Worm (Caenorhabditis elegans): Measurements from ENCODE around the gene ptr-5.

The ptr-5 gene

DNA sequence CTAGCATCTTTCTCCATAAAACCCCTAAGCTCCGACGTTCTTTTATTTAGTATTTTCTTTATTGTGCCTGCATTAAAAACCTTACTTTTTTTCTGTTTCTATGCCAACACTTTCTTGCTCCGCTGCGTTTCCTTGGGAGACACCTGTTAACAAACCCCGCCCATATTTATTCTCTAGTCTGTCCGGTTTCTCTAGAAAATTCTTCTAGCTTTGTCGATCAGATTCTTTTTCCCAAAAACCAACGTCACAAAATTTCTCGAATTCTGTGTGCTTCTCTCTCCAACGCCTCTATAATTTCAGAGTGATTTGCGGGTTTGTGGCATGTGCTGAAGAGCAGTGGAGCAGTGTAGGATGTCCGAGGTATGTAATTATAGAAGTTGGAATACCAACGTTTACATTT lies at the start of gene ptr-5:
TSS of gene ptr-5 (plus strand) at position 301 of the 400 bp plus-strand sequence.
- TF ChIP-seq nhr-11 (tag; optimal IDR thresholded peaks at IDR 0.05) = no peak
- no peak for TF ChIP-seq fkh-2 (tag; optimal IDR thresholded peaks at IDR 0.05)
- TF ChIP-seq skn-1 (tag; optimal IDR thresholded peaks at IDR 0.05) = no peak
- TF ChIP-seq unc-62 (GFP tag; optimal IDR thresholded peaks at IDR 0.05) = no peak
- no peak for TF ChIP-seq nhr-23 (tag; optimal IDR thresholded peaks at IDR 0.05)
- no peak for TF ChIP-seq elt-3 (tag; optimal IDR thresholded peaks at IDR 0.05)
- TF ChIP-seq nhr-237 (tag; optimal IDR thresholded peaks at IDR 0.05) = no peak
- TF ChIP-seq egl-5 (tag; optimal IDR thresholded peaks at IDR 0.05) = no peak
- no peak for TF ChIP-seq nhr-25 (tag; optimal IDR thresholded peaks at IDR 0.05)
- TF ChIP-seq sea-2 (GFP tag; optimal IDR thresholded peaks at IDR 0.05) = no peak
- TF ChIP-seq ztf-11 (tag; optimal IDR thresholded peaks at IDR 0.05) = no peak
- no peak for TF ChIP-seq egl-27 (tag; optimal IDR thresholded peaks at IDR 0.05)
- no peak for TF ChIP-seq ceh-9 (tag; optimal IDR thresholded peaks at IDR 0.05)
- TF ChIP-seq aly-2 (tag; optimal IDR thresholded peaks at IDR 0.05) = no peak
- no peak for TF ChIP-seq zag-1 (tag; optimal IDR thresholded peaks at IDR 0.05)
- TF ChIP-seq ztf-4 (tag; optimal IDR thresholded peaks at IDR 0.05) = no peak

DNA sequence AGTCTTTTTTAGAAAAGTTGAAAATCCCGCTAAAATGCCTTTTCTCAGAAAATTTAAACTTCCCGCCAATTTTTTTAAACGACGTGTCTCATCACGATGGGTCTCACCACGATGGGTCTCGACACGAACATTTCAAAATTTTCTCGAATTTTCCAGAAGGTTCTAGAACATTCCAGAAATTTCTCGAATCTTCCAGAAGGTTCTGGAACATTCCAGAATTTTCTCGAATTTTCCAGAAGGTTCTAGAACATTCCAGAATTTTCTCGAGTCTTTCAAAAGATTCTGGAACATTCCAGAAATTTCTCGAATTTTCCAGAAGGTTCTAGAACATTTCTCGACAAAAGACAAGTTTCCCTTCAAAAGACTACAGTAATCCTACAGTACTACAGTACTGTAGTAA lies 30.0 kb upstream of the ptr-5 start:
- TF ChIP-seq ceh-16 (tag; optimal IDR thresholded peaks at IDR 0.05) (no peak), nhr-76 (tag; optimal IDR thresholded peaks at IDR 0.05) (no peak), ama-1 (optimal IDR thresholded peaks at IDR 0.05) (no peak), nhr-43 (tag; optimal IDR thresholded peaks at IDR 0.05; ENCODE audit: poor library complexity, severe bottlenecking) (no peak), egl-27 (tag; optimal IDR thresholded peaks at IDR 0.05) (no peak), mdl-1 (tag; optimal IDR thresholded peaks at IDR 0.05) (no peak), ztf-4 (tag; optimal IDR thresholded peaks at IDR 0.05) (no peak), lin-15B (tag; optimal IDR thresholded peaks at IDR 0.05) (no peak), pqm-1 (tag; optimal IDR thresholded peaks at IDR 0.05) (no peak), eor-1 (tag; optimal IDR thresholded peaks at IDR 0.05) (no peak), unc-39 (tag; optimal IDR thresholded peaks at IDR 0.05) (no peak), ceh-9 (tag; optimal IDR thresholded peaks at IDR 0.05) (no peak), snpc-4 (tag; optimal IDR thresholded peaks at IDR 0.05) (no peak), jun-1 (tag; optimal IDR thresholded peaks at IDR 0.05) (no peak), nhr-237 (tag; optimal IDR thresholded peaks at IDR 0.05) (no peak), fos-1 (tag; optimal IDR thresholded peaks at IDR 0.05) (no peak), egl-5 (tag; optimal IDR thresholded peaks at IDR 0.05) (no peak), tbx-2 (tag; optimal IDR thresholded peaks at IDR 0.05) (no peak), lsy-12 (tag; optimal IDR thresholded peaks at IDR 0.05) (no peak)

DNA sequence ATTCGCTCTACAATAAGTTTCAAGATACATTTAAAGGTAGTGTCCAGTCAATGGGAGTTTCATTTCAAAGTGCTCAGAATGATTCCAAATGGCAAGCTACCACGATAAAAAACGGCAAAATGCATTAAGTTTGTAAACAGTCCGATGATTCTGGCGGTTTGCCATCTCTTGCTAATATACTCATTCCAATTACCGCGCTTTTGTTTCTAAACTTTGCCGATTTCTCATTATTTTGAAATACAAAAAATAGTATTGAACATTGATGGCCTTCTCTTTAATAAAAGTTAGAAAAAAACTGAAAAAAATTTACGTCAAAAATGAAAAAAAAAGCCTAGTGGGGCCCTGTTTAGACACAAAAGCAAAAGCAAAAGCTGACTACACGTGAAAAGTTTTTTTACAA lies 24.4 kb upstream of the ptr-5 start:
- TF ChIP-seq nfya-1 (tag; optimal IDR thresholded peaks at IDR 0.05; ENCODE audit: insufficient read depth) (no peak), unc-62 (GFP tag; optimal IDR thresholded peaks at IDR 0.05) (no peak), R02D3.7 (tag; optimal IDR thresholded peaks at IDR 0.05) (no peak), mdl-1 (tag; optimal IDR thresholded peaks at IDR 0.05) (no peak), lin-15B (tag; optimal IDR thresholded peaks at IDR 0.05) (no peak), daf-12 (tag; optimal IDR thresholded peaks at IDR 0.05) (no peak)

DNA sequence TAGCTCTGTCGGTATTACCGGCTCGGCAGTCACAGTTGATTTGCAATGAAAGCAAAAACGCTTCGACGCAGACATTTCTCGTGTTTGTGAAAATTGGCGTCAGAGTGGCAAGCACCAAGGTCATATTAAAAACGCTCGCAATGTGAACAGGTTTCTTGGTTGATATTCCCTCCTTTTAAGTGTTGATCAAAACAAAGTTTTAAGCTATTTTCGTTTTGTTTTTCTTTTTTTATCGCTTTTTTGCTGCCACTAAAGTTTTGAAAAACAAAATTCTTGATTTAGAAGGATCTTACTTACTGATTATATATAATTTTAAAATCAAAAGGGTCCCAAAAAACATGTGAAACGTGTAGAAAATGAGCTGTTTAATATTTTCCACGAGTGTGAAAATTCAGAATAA lies 23.7 kb upstream of the ptr-5 start, which contains the start of gene C33E10.8:
TSS of gene C33E10.8 (minus strand) at position 101 of the 400 bp plus-strand sequence.
- TF ChIP-seq aly-2 (tag; optimal IDR thresholded peaks at IDR 0.05) (no peak), nhr-12 (tag; optimal IDR thresholded peaks at IDR 0.05) (no peak), lin-15B (tag; optimal IDR thresholded peaks at IDR 0.05) (no peak), daf-12 (tag; optimal IDR thresholded peaks at IDR 0.05) (no peak), zag-1 (tag; optimal IDR thresholded peaks at IDR 0.05) (no peak), skn-1 (tag; optimal IDR thresholded peaks at IDR 0.05) (no peak), sea-2 (GFP tag; optimal IDR thresholded peaks at IDR 0.05) (no peak), fkh-2 (tag; optimal IDR thresholded peaks at IDR 0.05) (no peak), ceh-9 (tag; optimal IDR thresholded peaks at IDR 0.05) (no peak), egl-5 (tag; optimal IDR thresholded peaks at IDR 0.05) (no peak), ZK546.5 (tag; optimal IDR thresholded peaks at IDR 0.05) (no peak), nhr-11 (tag; optimal IDR thresholded peaks at IDR 0.05) (no peak), nfya-1 (tag; optimal IDR thresholded peaks at IDR 0.05; ENCODE audit: insufficient read depth) (no peak), eor-1 (tag; optimal IDR thresholded peaks at IDR 0.05) (no peak), nhr-25 (tag; optimal IDR thresholded peaks at IDR 0.05) (no peak), snpc-4 (tag; optimal IDR thresholded peaks at IDR 0.05) (no peak), ceh-82 (tag; optimal IDR thresholded peaks at IDR 0.05) (no peak), ztf-4 (tag; optimal IDR thresholded peaks at IDR 0.05) (no peak), elt-1 (tag; optimal IDR thresholded peaks at IDR 0.05) (no peak)

All from whole organism, L3 larva.